Worm (Caenorhabditis elegans) whole organism, L1 larva: Measurements from ENCODE around the gene W09D10.5.

Source experiments
- C34B4.2 ChIP-seq: sonication (generic microtip); optimal IDR thresholded peaks from 2 replicates; lab custom pipeline; 2017; ENCODE audit warnings: mild to moderate bottlenecking, missing genetic modification characterization, missing compliant biosample characterization
- F16B12.6 ChIP-seq: fragments of 150-350 bp; optimal IDR thresholded peaks from 2 replicates; lab custom pipeline; 2014; ENCODE audit warnings: missing biosample characterization, missing genetic modification characterization
- aha-1 ChIP-seq: fragments of 150-350 bp; optimal IDR thresholded peaks from 2 replicates; lab custom pipeline; 2014; ENCODE audit warnings: missing biosample characterization, missing genetic modification characterization
- ama-1 ChIP-seq: fragments of 150-350 bp; optimal IDR thresholded peaks from 2 replicates; lab custom pipeline; 2014
- blmp-1 ChIP-seq: fragments of 150-350 bp; optimal IDR thresholded peaks from 2 replicates; lab custom pipeline; 2014; ENCODE audit warnings: missing biosample characterization, missing genetic modification characterization
- ceh-8 ChIP-seq: fragments of 200-800 bp; sonication (Bioruptor generic); optimal IDR thresholded peaks from 2 replicates; lab custom pipeline; 2018; ENCODE audit warnings: mild to moderate bottlenecking, missing genetic modification characterization, moderate library complexity, missing compliant biosample characterization
- ceh-82 ChIP-seq, 3 experiments: fragments of 150-350 bp in 1 of 3; sonication (generic microtip) in 2 of 3; optimal IDR thresholded peaks; 2 replicates each; lab custom pipeline; 2014 to 2017; ENCODE audit warnings: missing biosample characterization in 3 of 3, missing genetic modification characterization in 3 of 3
- ceh-90 ChIP-seq: sonication (generic microtip); optimal IDR thresholded peaks from 2 replicates; lab custom pipeline; 2016; ENCODE audit warnings: missing genetic modification characterization, missing compliant biosample characterization
- ces-1 ChIP-seq: fragments of 150-350 bp; optimal IDR thresholded peaks from 2 replicates; lab custom pipeline; 2014; ENCODE audit warnings: missing biosample characterization, missing genetic modification reagents, missing genetic modification characterization
- dsc-1 ChIP-seq: sonication (generic microtip); optimal IDR thresholded peaks from 2 replicates; lab custom pipeline; 2016; ENCODE audit warnings: mild to moderate bottlenecking, missing genetic modification characterization, missing compliant biosample characterization
- efl-1 ChIP-seq, 4 experiments: fragments of 150-350 bp; optimal IDR thresholded peaks in 3 of 4; peaks in 1 of 4; 1 replicate in 1 of 4; 2 replicates in 3 of 4; lab custom pipeline; 2014; ENCODE audit warnings: missing biosample characterization in 2 of 4, missing genetic modification characterization in 2 of 4, missing genetic modification reagents in 2 of 4
- efl-3 ChIP-seq: fragments of 200-800 bp; sonication (Bioruptor generic); optimal IDR thresholded peaks from 2 replicates; lab custom pipeline; 2018; ENCODE audit warnings: mild to moderate bottlenecking, missing genetic modification characterization, missing compliant biosample characterization
- elt-3 ChIP-seq, 6 experiments: fragments of 150-350 bp in 1 of 6; sonication (generic microtip); optimal IDR thresholded peaks; 2 replicates each; lab custom pipeline; 2017 to 2018; ENCODE audit warnings: missing biosample characterization in 6 of 6, missing genetic modification characterization in 6 of 6, inconsistent platforms in 1 of 6
- ets-5 ChIP-seq: fragments of 200-800 bp; sonication (Bioruptor generic); IDR thresholded peaks from 2 replicates; pipeline ENCODE4 v1.3.6; 2022; ENCODE audit warnings: missing genetic modification characterization, missing compliant biosample characterization
- fkh-10 ChIP-seq: sonication (generic microtip); optimal IDR thresholded peaks from 2 replicates; lab custom pipeline; 2017; ENCODE audit warnings: missing biosample characterization, missing genetic modification reagents, missing genetic modification characterization
- grh-1 ChIP-seq: fragments of 200-800 bp; sonication (Bioruptor generic); IDR thresholded peaks from 2 replicates; pipeline ENCODE4 v1.3.6; 2022; ENCODE audit warnings: missing genetic modification reagents, missing genetic modification characterization, missing compliant biosample characterization
- hlh-17 ChIP-seq: fragments of 200-800 bp; sonication (Bioruptor generic); optimal IDR thresholded peaks from 2 replicates; lab custom pipeline; 2018; ENCODE audit warnings: missing genetic modification characterization, mild to moderate bottlenecking, missing compliant biosample characterization, moderate library complexity, borderline replicate concordance
- hlh-4 ChIP-seq: sonication (generic microtip); optimal IDR thresholded peaks from 2 replicates; lab custom pipeline; 2016; ENCODE audit warnings: mild to moderate bottlenecking, missing genetic modification characterization, missing compliant biosample characterization
- hpl-2 ChIP-seq: fragments of 150-350 bp; optimal IDR thresholded peaks from 2 replicates; lab custom pipeline; 2014; ENCODE audit warnings: missing biosample characterization, missing genetic modification reagents, missing genetic modification characterization
- irx-1 ChIP-seq: sonication (generic microtip); optimal IDR thresholded peaks from 2 replicates; lab custom pipeline; 2016; ENCODE audit warnings: missing genetic modification characterization, missing compliant biosample characterization
- isw-1 ChIP-seq: fragments of 200-800 bp; sonication (Bioruptor generic); IDR thresholded peaks from 2 replicates; pipeline ENCODE4 v1.3.6; 2022; ENCODE audit warnings: missing genetic modification characterization, missing compliant biosample characterization
- jun-1 ChIP-seq: fragments of 150-350 bp; optimal IDR thresholded peaks from 2 replicates; lab custom pipeline; 2014; ENCODE audit warnings: missing biosample characterization, missing genetic modification reagents, missing genetic modification characterization
- lin-13 ChIP-seq: fragments of 150-350 bp; optimal IDR thresholded peaks from 2 replicates; lab custom pipeline; 2014; ENCODE audit warnings: missing biosample characterization, missing genetic modification reagents, missing genetic modification characterization
- lin-14 ChIP-seq: fragments of 200-800 bp; sonication (Bioruptor generic); optimal IDR thresholded peaks from 2 replicates; lab custom pipeline; 2018; ENCODE audit warnings: mild to moderate bottlenecking, missing genetic modification characterization, moderate library complexity, missing compliant biosample characterization
- lin-15B ChIP-seq: fragments of 150-350 bp; sonication (generic microtip); optimal IDR thresholded peaks from 3 replicates; lab custom pipeline; 2014; ENCODE audit warnings: missing biosample characterization, missing genetic modification characterization
- lin-35 ChIP-seq, 2 experiments: fragments of 150-350 bp; optimal IDR thresholded peaks; 2 replicates each; lab custom pipeline; 2014; ENCODE audit warnings: missing biosample characterization in 2 of 2, missing genetic modification characterization in 2 of 2, missing genetic modification reagents in 2 of 2
- lin-39 ChIP-seq: fragments of 150-350 bp; optimal IDR thresholded peaks from 2 replicates; lab custom pipeline; 2014; ENCODE audit warnings: missing biosample characterization, missing genetic modification reagents, missing genetic modification characterization
- lir-3 ChIP-seq: sonication (generic microtip); optimal IDR thresholded peaks from 2 replicates; lab custom pipeline; 2016; ENCODE audit warnings: mild to moderate bottlenecking, missing genetic modification characterization, moderate library complexity, missing compliant biosample characterization; ENCODE audit not compliant: poor library complexity
- lsy-2 ChIP-seq, 2 experiments: fragments of 150-350 bp; optimal IDR thresholded peaks; 2 replicates each; lab custom pipeline; 2014; ENCODE audit warnings: missing biosample characterization in 2 of 2, missing genetic modification characterization in 2 of 2
- mdl-1 ChIP-seq, 2 experiments: fragments of 150-350 bp; optimal IDR thresholded peaks; 2 replicates each; lab custom pipeline; 2014 to 2017; ENCODE audit warnings: missing biosample characterization in 2 of 2, missing genetic modification characterization in 2 of 2, inconsistent platforms in 1 of 2
- mef-2 ChIP-seq: fragments of 150-350 bp; optimal IDR thresholded peaks from 2 replicates; lab custom pipeline; 2014; ENCODE audit warnings: missing biosample characterization, missing genetic modification characterization
- mep-1 ChIP-seq: fragments of 150-350 bp; optimal IDR thresholded peaks from 2 replicates; lab custom pipeline; 2014; ENCODE audit warnings: missing biosample characterization, missing genetic modification characterization
- nhr-11 ChIP-seq: fragments of 150-350 bp; optimal IDR thresholded peaks from 2 replicates; lab custom pipeline; 2014; ENCODE audit warnings: missing biosample characterization, missing genetic modification characterization
- nhr-19 ChIP-seq: fragments of 200-800 bp; sonication (Bioruptor generic); conservative IDR thresholded peaks from 2 replicates; pipeline ENCODE4 v1.3.6; 2022; ENCODE audit warnings: missing genetic modification characterization, missing compliant biosample characterization
- nhr-20 ChIP-seq: sonication (generic microtip); optimal IDR thresholded peaks from 2 replicates; lab custom pipeline; 2016; ENCODE audit warnings: mild to moderate bottlenecking, missing genetic modification characterization, missing compliant biosample characterization
- nhr-47 ChIP-seq: sonication (generic microtip); optimal IDR thresholded peaks from 2 replicates; lab custom pipeline; 2016; ENCODE audit warnings: mild to moderate bottlenecking, missing genetic modification characterization, moderate library complexity, missing compliant biosample characterization
- nhr-71 ChIP-seq: sonication (generic microtip); optimal IDR thresholded peaks from 2 replicates; lab custom pipeline; 2016; ENCODE audit warnings: mild to moderate bottlenecking, missing genetic modification characterization, moderate library complexity, missing compliant biosample characterization
- nhr-84 ChIP-seq: sonication (generic microtip); optimal IDR thresholded peaks from 2 replicates; lab custom pipeline; 2017; ENCODE audit warnings: missing biosample characterization, missing genetic modification characterization
- nhr-85 ChIP-seq: sonication (generic microtip); peaks from one replicate; lab custom pipeline; 2016; ENCODE audit warnings: missing genetic modification characterization, inconsistent platforms, missing compliant biosample characterization
- pax-3 ChIP-seq: fragments of 200-800 bp; sonication (Bioruptor generic); optimal IDR thresholded peaks from 2 replicates; lab custom pipeline; 2018; ENCODE audit warnings: mild to moderate bottlenecking, missing genetic modification characterization, moderate library complexity, missing compliant biosample characterization
- pqm-1 ChIP-seq: sonication (generic microtip); optimal IDR thresholded peaks from 3 replicates; lab custom pipeline; 2017; ENCODE audit warnings: missing biosample characterization, missing genetic modification characterization
- skn-1 ChIP-seq: fragments of 150-350 bp; optimal IDR thresholded peaks from 2 replicates; lab custom pipeline; 2014; ENCODE audit warnings: missing biosample characterization, missing genetic modification characterization
- snu-23 ChIP-seq: sonication (generic microtip); optimal IDR thresholded peaks from 2 replicates; lab custom pipeline; 2016; ENCODE audit warnings: missing genetic modification characterization, missing compliant biosample characterization
- tbx-2 ChIP-seq: sonication (generic microtip); optimal IDR thresholded peaks from 2 replicates; lab custom pipeline; 2016; ENCODE audit warnings: missing genetic modification characterization, missing compliant biosample characterization
- unc-62 ChIP-seq: fragments of 150-350 bp; optimal IDR thresholded peaks from 2 replicates; lab custom pipeline; 2014; ENCODE audit warnings: missing biosample characterization, missing genetic modification reagents, missing genetic modification characterization
- unc-86 ChIP-seq: sonication (generic microtip); optimal IDR thresholded peaks from 2 replicates; lab custom pipeline; 2016; ENCODE audit warnings: missing genetic modification characterization, missing compliant biosample characterization
- unc-98 ChIP-seq: fragments of 200-800 bp; sonication (Bioruptor generic); IDR thresholded peaks from 2 replicates; pipeline ENCODE4 v1.3.6; 2022; ENCODE audit warnings: missing genetic modification characterization, missing compliant biosample characterization

The W09D10.5 gene

ce11 chrIII:10711192-10711673 is at the start of gene W09D10.5:
TSS of gene W09D10.5 (minus strand) at chrIII:10711536.
- TF ChIP-seq ceh-82 (tag; optimal IDR thresholded peaks at IDR 0.05; lab: Kevin White, UChicago) (no peak), pax-3 (tag; lab: Kevin White, UChicago) (peak; percentile 27), mep-1 (tag; lab: Kevin White, UChicago) (peak; percentile 27), jun-1 (tag; lab: Kevin White, UChicago) (no peak), unc-62 (GFP tag; lab: Kevin White, UChicago) (no peak), nhr-71 (tag; lab: Kevin White, UChicago) (peak; percentile 4), nhr-20 (peak; percentile 15), lin-35 (GFP tag; optimal IDR thresholded peaks at IDR 0.05; lab: Kevin White, UChicago) (peak in 1 of 2 experiments; percentile 41), hlh-17 (GFP tag; lab: Kevin White, UChicago) (no peak), blmp-1 (tag; lab: Kevin White, UChicago) (peak; percentile 94), grh-1 (GFP tag; lab: Robert Waterston, UW) (no peak), snu-23 (GFP tag; lab: Kevin White, UChicago) (peak; percentile 34), C34B4.2 (no peak), lin-14 (GFP tag; lab: Kevin White, UChicago) (peak; percentile 31), skn-1 (no peak), lsy-2 (tag; optimal IDR thresholded peaks at IDR 0.05; lab: Kevin White, UChicago) (peak in 1 of 2 experiments; percentile 40), ama-1 (lab: Kevin White, UChicago) (peak; percentile 29), efl-3 (GFP tag; lab: Kevin White, UChicago) (no peak), pqm-1 (tag; lab: Kevin White, UChicago) (no peak), lin-15B (tag; lab: Kevin White, UChicago) (no peak), ets-5 (GFP tag; lab: Robert Waterston, UW) (no peak), irx-1 (tag; lab: Kevin White, UChicago) (no peak), nhr-85 (peak; percentile 48), aha-1 (tag; lab: Kevin White, UChicago) (no peak), lir-3 (tag; lab: Kevin White, UChicago) (no peak)

ce11 chrIII:10759050-10760023 is 48.0 kb upstream of the W09D10.5 start, which contains the start of gene tasp-1:
TSS of gene tasp-1 (plus strand) at chrIII:10759307.
- TF ChIP-seq F16B12.6 (tag; lab: Kevin White, UChicago) = peak; percentile 80
- peak; percentile 100 for TF ChIP-seq efl-1 (optimal IDR thresholded peaks at IDR 0.05; lab: Kevin White, UChicago)
- peak; percentile 99 to 100 for TF ChIP-seq efl-1 (GFP tag; optimal IDR thresholded peaks at IDR 0.05 in 1 of 2; lab: Kevin White, UChicago)
- TF ChIP-seq ceh-8 (GFP tag; lab: Kevin White, UChicago) = peak; percentile 99
- peak; percentile 100 for TF ChIP-seq tbx-2
- TF ChIP-seq mep-1 (tag; lab: Kevin White, UChicago) = peak; percentile 98
- TF ChIP-seq dsc-1 = peak; percentile 100
- TF ChIP-seq lin-15B (tag; lab: Kevin White, UChicago) = peak; percentile 100
- TF ChIP-seq nhr-71 (tag; lab: Kevin White, UChicago) = peak; percentile 100
- peak; percentile 84 for TF ChIP-seq ceh-90
- TF ChIP-seq lin-39 (tag; lab: Kevin White, UChicago) = peak; percentile 96
- TF ChIP-seq ces-1 (GFP tag; lab: Kevin White, UChicago) = peak; percentile 91
- TF ChIP-seq blmp-1 (tag; lab: Kevin White, UChicago) = peak; percentile 82
- TF ChIP-seq hpl-2 (GFP tag; lab: Kevin White, UChicago) = no peak
- TF ChIP-seq nhr-47 = peak; percentile 100
- TF ChIP-seq ceh-82 (tag; optimal IDR thresholded peaks at IDR 0.05; lab: Kevin White, UChicago) = peak; percentile 100
- peak; percentile 98 for TF ChIP-seq aha-1 (tag; lab: Kevin White, UChicago)
- TF ChIP-seq mef-2 (tag; lab: Kevin White, UChicago) = peak; percentile 94
- TF ChIP-seq elt-3 (tag; optimal IDR thresholded peaks at IDR 0.05; lab: Kevin White, UChicago) = peak; percentile 95 to 99 (median 98)
- peak; percentile 100 for TF ChIP-seq nhr-20
- peak; percentile 96 to 100 for TF ChIP-seq mdl-1 (tag; optimal IDR thresholded peaks at IDR 0.05; lab: Kevin White, UChicago)
- TF ChIP-seq hlh-4 (tag; lab: Kevin White, UChicago) = peak; percentile 48
- TF ChIP-seq lin-13 (GFP tag; lab: Kevin White, UChicago) = peak; percentile 100
- peak; percentile 90 for TF ChIP-seq nhr-84 (tag; lab: Kevin White, UChicago)
- TF ChIP-seq fkh-10 (GFP tag; lab: Kevin White, UChicago) = peak; percentile 100
- peak; percentile 100 for TF ChIP-seq isw-1 (GFP tag; lab: Robert Waterston, UW)
- TF ChIP-seq unc-86 (tag; lab: Kevin White, UChicago) = peak; percentile 100
- TF ChIP-seq nhr-19 (GFP tag; lab: Robert Waterston, UW) = peak; percentile 100
- TF ChIP-seq nhr-11 = peak; percentile 98
- peak; percentile 99 for TF ChIP-seq skn-1
- TF ChIP-seq jun-1 (tag; lab: Kevin White, UChicago) = peak; percentile 100
- TF ChIP-seq unc-98 (GFP tag; lab: Robert Waterston, UW) = peak; percentile 100
